Fruit fly (Drosophila melanogaster): ENCODE data around the gene CaMKI.

CaMKI gene

dm6 chr4:404325-404724 lies 41.0 kb upstream of the CaMKI start (continued):
- peak; percentile 37 for TF ChIP-seq CG11762 (GFP tag; optimal IDR thresholded peaks at IDR 0.05; ENCODE audit: insufficient read depth)
- TF ChIP-seq Smox (GFP tag; optimal IDR thresholded peaks at IDR 0.05) = no peak
- peak; percentile 11 for TF ChIP-seq fd59A (GFP tag; optimal IDR thresholded peaks at IDR 0.05)
- TF ChIP-seq CG16779 (tag; optimal IDR thresholded peaks at IDR 0.05) = no peak
- no peak for TF ChIP-seq CG31627 (GFP tag; optimal IDR thresholded peaks at IDR 0.05)
- TF ChIP-seq Hr4 (GFP tag; optimal IDR thresholded peaks at IDR 0.05) = peak; percentile 2
- no peak for TF ChIP-seq CG4318 (GFP tag; optimal IDR thresholded peaks at IDR 0.05)
- TF ChIP-seq ss (GFP tag; optimal IDR thresholded peaks at IDR 0.05) = peak; percentile 40 to 43
- TF ChIP-seq Sox102F (GFP tag; optimal IDR thresholded peaks at IDR 0.05) = peak; percentile 51
- TF ChIP-seq Met (GFP tag; optimal IDR thresholded peaks at IDR 0.05) = peak; percentile 49
- no peak for TF ChIP-seq Ets21C (GFP tag; optimal IDR thresholded peaks at IDR 0.05)

dm6 chr4:405225-405624 lies 40.1 kb upstream of the CaMKI start:
- TF ChIP-seq Eip78C (GFP tag) = peak; percentile 7
- TF ChIP-seq eg (GFP tag; IDR thresholded peaks at IDR 0.05) = no peak

- no peak for TF ChIP-seq CG3032 (tag; optimal IDR thresholded peaks at IDR 0.05)
- no peak for TF ChIP-seq CG15336 (GFP tag; IDR thresholded peaks at IDR 0.05)
- TF ChIP-seq Eip78C (GFP tag) = peak; percentile 40
- no peak for TF ChIP-seq Blimp-1 (GFP tag; optimal IDR thresholded peaks at IDR 0.05)
- no peak for TF ChIP-seq Smox (GFP tag; optimal IDR thresholded peaks at IDR 0.05)
Measured at dm6 chr4:406330-406729, 39.0 kb upstream of the CaMKI start.

- TF ChIP-seq CG6163 (GFP tag; IDR thresholded peaks at IDR 0.05) (no peak), OdsH (GFP tag; optimal IDR thresholded peaks at IDR 0.05) (peak; percentile 28), CG4318 (GFP tag; optimal IDR thresholded peaks at IDR 0.05) (no peak), CG32006 (GFP tag; optimal IDR thresholded peaks at IDR 0.05) (no peak), CG1621 (tag; optimal IDR thresholded peaks at IDR 0.05) (no peak), CG7368 (GFP tag; optimal IDR thresholded peaks at IDR 0.05) (no peak), cyc (GFP tag; optimal IDR thresholded peaks at IDR 0.05) (peak; percentile 41), Sox15 (GFP tag; optimal IDR thresholded peaks at IDR 0.05) (no peak), CG8119 (GFP tag; IDR thresholded peaks at IDR 0.05) (no peak), Sox14 (GFP tag; optimal IDR thresholded peaks at IDR 0.05) (peak; percentile 8), eg (GFP tag; IDR thresholded peaks at IDR 0.05) (no peak), CG3032 (tag; optimal IDR thresholded peaks at IDR 0.05) (peak; percentile 8), CG11762 (GFP tag; optimal IDR thresholded peaks at IDR 0.05; ENCODE audit: insufficient read depth) (no peak), fd59A (GFP tag; optimal IDR thresholded peaks at IDR 0.05) (no peak), svp (GFP tag) (no peak), CG10669 (GFP tag; optimal IDR thresholded peaks at IDR 0.05) (peak; percentile 8), CG3919 (GFP tag; optimal IDR thresholded peaks at IDR 0.05) (no peak), CG6276 (GFP tag; optimal IDR thresholded peaks at IDR 0.05) (no peak), lz (GFP tag; optimal IDR thresholded peaks at IDR 0.05) (peak; percentile 49), pdm3 (GFP tag; optimal IDR thresholded peaks at IDR 0.05) (peak; percentile 25), Ets96B (tag; optimal IDR thresholded peaks at IDR 0.05) (no peak), fkh (GFP tag; optimal IDR thresholded peaks at IDR 0.05) (peak; percentile 46), CG31627 (GFP tag; optimal IDR thresholded peaks at IDR 0.05) (peak; percentile 50), Met (GFP tag; optimal IDR thresholded peaks at IDR 0.05) (peak; percentile 17), Eip93F (GFP tag; optimal IDR thresholded peaks at IDR 0.05) (no peak), Eip75B (GFP tag; optimal IDR thresholded peaks at IDR 0.05) (peak; percentile 32), Hr4 (GFP tag; optimal IDR thresholded peaks at IDR 0.05) (peak; percentile 15), topi (GFP tag; optimal IDR thresholded peaks at IDR 0.05) (peak; percentile 11), CG8319 (GFP tag; optimal IDR thresholded peaks at IDR 0.05) (peak; percentile 34), esn (GFP tag; optimal IDR thresholded peaks at IDR 0.05) (peak; percentile 44), Gug (GFP tag; IDR thresholded peaks at IDR 0.05) (no peak), CG11294 (GFP tag; IDR thresholded peaks at IDR 0.05) (no peak), spab (GFP tag; optimal IDR thresholded peaks at IDR 0.05) (no peak), Smox (GFP tag; optimal IDR thresholded peaks at IDR 0.05) (no peak), Eip78C (GFP tag) (peak; percentile 35), acj6 (GFP tag; optimal IDR thresholded peaks at IDR 0.05) (peak; percentile 17), Hr39 (GFP tag; optimal IDR thresholded peaks at IDR 0.05) (peak; percentile 30), CG10631 (GFP tag; optimal IDR thresholded peaks at IDR 0.05) (no peak)
Measured at dm6 chr4:406843-407242, 38.5 kb upstream of the CaMKI start.

Measured in whole organism, prepupa.